Worm (Caenorhabditis elegans) whole organism, L4/young adult: ENCODE measurements around the gene fli-1.

ENCODE experiments used
- W03F9.2 ChIP-seq: fragments of 150-350 bp; optimal IDR thresholded peaks from 2 replicates; lab custom pipeline; 2014; ENCODE audit warnings: missing biosample characterization, missing genetic modification characterization
- dao-5 ChIP-seq: sonication (generic microtip); optimal IDR thresholded peaks from 2 replicates; lab custom pipeline; 2016; ENCODE audit warnings: missing genotype, missing genetic modification characterization, moderate library complexity, missing compliant biosample characterization
- him-1 ChIP-seq: sonication (generic microtip); optimal IDR thresholded peaks from 2 replicates; lab custom pipeline; 2016; ENCODE audit warnings: missing genotype, missing genetic modification reagents, missing genetic modification characterization, missing compliant biosample characterization

- TF ChIP-seq W03F9.2 (tag; lab: Kevin White, UChicago) = no peak
- TF ChIP-seq him-1 (tag; lab: Kevin White, UChicago) = no peak
- TF ChIP-seq dao-5 (tag; lab: Kevin White, UChicago) = no peak
Measured at ce11 chrIII:8731973-8732372, 48.4 kb upstream of the fli-1 start.
